Worm (Caenorhabditis elegans): ENCODE results near the gene Y44F5A.1.

DNA sequence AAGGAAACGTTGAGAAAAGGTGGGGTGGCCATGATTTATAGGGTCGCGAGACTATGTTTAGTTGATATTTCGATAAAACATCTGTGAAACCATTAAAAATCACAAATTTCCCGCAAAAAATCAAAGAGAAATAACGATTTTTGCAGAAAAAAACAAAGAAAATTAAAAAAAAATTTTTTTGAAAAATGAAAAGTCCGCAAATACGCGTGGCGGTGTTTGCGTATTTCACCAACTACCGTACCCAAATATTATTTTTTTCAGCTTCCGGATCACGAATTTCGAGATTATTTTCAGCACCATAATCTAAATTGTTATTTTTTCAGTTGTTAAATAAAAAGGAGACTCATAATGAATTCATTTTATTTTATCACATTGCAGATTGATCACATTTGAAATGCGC lies 17.4 kb downstream of the Y44F5A.1 start:
- no peak for TF ChIP-seq ztf-11 (tag; optimal IDR thresholded peaks at IDR 0.05)
- TF ChIP-seq lin-13 (GFP tag; optimal IDR thresholded peaks at IDR 0.05): no peak
- TF ChIP-seq gmeb-1 (tag; optimal IDR thresholded peaks at IDR 0.05): no peak
- no peak for TF ChIP-seq sem-4 (tag; optimal IDR thresholded peaks at IDR 0.05)
- no peak for TF ChIP-seq nhr-25 (tag; optimal IDR thresholded peaks at IDR 0.05)
- TF ChIP-seq unc-55 (GFP tag; optimal IDR thresholded peaks at IDR 0.05): no peak

All from whole organism, L2 larva.